Worm (Caenorhabditis elegans) whole organism, L4/young adult: ENCODE data around the gene pqn-71.
A peak's percentile ranks its signal among the peaks of the same experiment; 100 is the strongest.

ENCODE experiments used
- W03F9.2 ChIP-seq: fragments of 150-350 bp; optimal IDR thresholded peaks from 2 replicates; lab custom pipeline; 2014; ENCODE audit warnings: missing biosample characterization, missing genetic modification characterization
- dao-5 ChIP-seq: sonication (generic microtip); optimal IDR thresholded peaks from 2 replicates; lab custom pipeline; 2016; ENCODE audit warnings: missing genotype, missing genetic modification characterization, moderate library complexity, missing compliant biosample characterization
- him-1 ChIP-seq: sonication (generic microtip); optimal IDR thresholded peaks from 2 replicates; lab custom pipeline; 2016; ENCODE audit warnings: missing genotype, missing genetic modification reagents, missing genetic modification characterization, missing compliant biosample characterization

The pqn-71 gene

ce11 chrV:15511613-15512216 lies 46.2 kb downstream of the pqn-71 start, which contains the start of gene rpl-38:
rpl-38 (plus strand) TSS chrV:15512166.
- peak; percentile 55 for TF ChIP-seq him-1
- TF ChIP-seq dao-5 (tag; lab: Kevin White, UChicago), result no peak

- TF ChIP-seq W03F9.2 (tag; lab: Kevin White, UChicago) (no peak), him-1 (no peak), dao-5 (tag; lab: Kevin White, UChicago) (no peak)
Observed at ce11 chrV:15512856-15513756, 47.6 kb downstream of the pqn-71 start.

- TF ChIP-seq dao-5 (tag; lab: Kevin White, UChicago), result no peak
- TF ChIP-seq him-1, result no peak
- TF ChIP-seq W03F9.2 (tag; lab: Kevin White, UChicago), result no peak
Observed at ce11 chrV:15515365-15515764, 49.9 kb downstream of the pqn-71 start.

ce11 chrV:15516476-15516875 lies 51.0 kb downstream of the pqn-71 start:
- TF ChIP-seq W03F9.2 (tag; lab: Kevin White, UChicago) (no peak), dao-5 (tag; lab: Kevin White, UChicago) (no peak), him-1 (no peak)
